Worm (Caenorhabditis elegans): ENCODE results near the gene C44B7.7.

C44B7.7 gene

DNA sequence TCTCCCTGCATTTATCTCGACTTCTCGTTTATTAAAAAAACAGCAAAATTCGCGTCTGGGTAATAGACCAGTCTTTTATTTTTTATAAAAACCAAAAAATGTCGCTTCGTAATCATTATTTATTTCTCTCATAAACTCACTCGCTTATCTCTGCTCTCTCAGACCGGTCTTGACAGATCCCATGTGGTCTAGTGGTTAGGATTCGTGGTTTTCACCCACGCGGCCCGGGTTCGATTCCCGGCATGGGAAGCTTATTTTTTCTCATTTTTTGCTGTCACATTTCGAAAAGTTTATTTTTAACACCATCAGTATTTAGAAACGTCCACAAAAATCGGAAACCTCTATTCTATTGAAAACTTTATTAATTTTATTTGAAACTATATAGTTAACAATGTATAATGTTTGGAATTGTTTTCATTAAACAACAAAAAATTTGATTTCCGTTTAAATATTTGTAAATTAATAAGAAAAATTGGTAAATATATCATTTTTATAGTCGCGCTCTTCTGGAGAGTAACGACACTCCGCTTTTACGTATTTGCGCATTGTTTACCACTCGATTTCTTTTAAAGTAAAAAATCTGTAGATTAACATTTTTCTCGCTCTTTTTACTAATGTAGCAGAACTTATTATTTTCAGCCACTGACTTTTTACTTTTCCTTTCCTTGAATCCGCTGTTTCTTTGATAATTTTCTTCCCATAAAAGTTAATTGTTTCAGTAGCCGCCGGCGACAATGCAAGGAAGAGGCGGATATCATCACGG lies 18.2 kb upstream of the C44B7.7 start, which contains the start of gene hrpl-1 (continued):
- peak; percentile 30; the same call in 1 of the 2 replicates for TF ChIP-seq dmd-6 (GFP tag; IDR thresholded peaks at IDR 0.05)
- TF ChIP-seq unc-39 (tag; optimal IDR thresholded peaks at IDR 0.05) = no peak
- 0 out of 2 replicates have a peak, but pooled peaks have one; percentile 10 for TF ChIP-seq php-3 (GFP tag; IDR thresholded peaks at IDR 0.05)
- TF ChIP-seq lin-13 (GFP tag; optimal IDR thresholded peaks at IDR 0.05) = no peak
- 0 out of 2 replicates have a peak, but pooled peaks have one; percentile 22 for TF ChIP-seq lin-1 (GFP tag; IDR thresholded peaks at IDR 0.05)
- TF ChIP-seq cey-2 (tag; optimal IDR thresholded peaks at IDR 0.05; ENCODE audit: borderline replicate concordance, insufficient read depth) = no peak
- TF ChIP-seq ctbp-1 (GFP tag; IDR thresholded peaks at IDR 0.05) = peak; percentile 61
- no peak for TF ChIP-seq spr-1 (tag; optimal IDR thresholded peaks at IDR 0.05)
- TF ChIP-seq aly-2 (tag; optimal IDR thresholded peaks at IDR 0.05) = no peak
- TF ChIP-seq nhr-28 (tag; optimal IDR thresholded peaks at IDR 0.05) = peak; percentile 0
- TF ChIP-seq hlh-30 (tag; optimal IDR thresholded peaks at IDR 0.05; ENCODE audit: insufficient read depth) = peak; percentile 54
- TF ChIP-seq tra-1 (GFP tag; IDR thresholded peaks at IDR 0.05) = no peak
- TF ChIP-seq madf-9 (GFP tag; conservative IDR thresholded peaks at IDR 0.05) = no peak
- peak; percentile 85 for TF ChIP-seq T20F7.1 (GFP tag; optimal IDR thresholded peaks at IDR 0.05)
- TF ChIP-seq mdl-1 (tag; optimal IDR thresholded peaks at IDR 0.05) = no peak
- TF ChIP-seq zip-11 (GFP tag; IDR thresholded peaks at IDR 0.05) = no peak
- TF ChIP-seq daf-16 (GFP tag; optimal IDR thresholded peaks at IDR 0.05) = peak in 1 of 2 experiments; percentile 59
- TF ChIP-seq daf-16 (tag; optimal IDR thresholded peaks at IDR 0.05) = peak; percentile 59
- TF ChIP-seq dpl-1 (GFP tag; optimal IDR thresholded peaks at IDR 0.05) = peak; percentile 11
- TF ChIP-seq snpc-1.2 (GFP tag; IDR thresholded peaks at IDR 0.05) = no peak
- no peak for TF ChIP-seq pqm-1 (tag; optimal IDR thresholded peaks at IDR 0.05)
- no peak for TF ChIP-seq snpc-4 (tag; optimal IDR thresholded peaks at IDR 0.05)
- TF ChIP-seq ztf-11 (tag; optimal IDR thresholded peaks at IDR 0.05) = no peak
- no peak for TF ChIP-seq nhr-42 (GFP tag; IDR thresholded peaks at IDR 0.05)
- no peak for TF ChIP-seq pha-4 (GFP tag; IDR thresholded peaks at IDR 0.05)
- TF ChIP-seq pha-4 (tag; optimal IDR thresholded peaks at IDR 0.05) = no peak
- no peak for TF ChIP-seq dmd-9 (GFP tag; IDR thresholded peaks at IDR 0.05)
- TF ChIP-seq R02D3.7 (tag; optimal IDR thresholded peaks at IDR 0.05) = no peak
- no peak for TF ChIP-seq nhr-11 (tag; optimal IDR thresholded peaks at IDR 0.05)
- no peak for TF ChIP-seq F49E8.2 (tag; optimal IDR thresholded peaks at IDR 0.05; ENCODE audit: borderline replicate concordance)

DNA sequence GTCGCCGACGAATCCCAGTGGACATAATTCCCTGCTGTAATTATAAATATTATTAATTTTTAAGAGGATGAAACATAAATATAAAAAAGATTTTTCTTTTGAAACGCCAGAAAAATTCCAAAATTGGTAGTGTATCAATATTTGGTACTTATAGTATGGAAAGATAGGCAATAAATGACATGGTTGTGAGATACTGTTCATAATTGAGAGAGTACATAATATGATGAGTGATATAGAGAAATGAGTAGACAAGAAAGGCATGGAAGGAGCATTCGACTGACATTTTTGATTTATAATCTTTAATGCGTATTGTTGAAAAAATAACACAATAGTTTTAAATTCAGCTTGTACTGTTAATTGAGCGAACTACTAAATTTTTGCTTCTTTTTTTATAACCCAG lies 17.5 kb upstream of the C44B7.7 start, which contains the start of gene C44B7.11:
C44B7.11 (minus strand) TSS at position 34 of the 400 bp plus-strand sequence.
- TF ChIP-seq lin-39 (tag; optimal IDR thresholded peaks at IDR 0.05) = no peak
- no peak for TF ChIP-seq lin-15B (tag; optimal IDR thresholded peaks at IDR 0.05)
- TF ChIP-seq rbr-2 (tag; optimal IDR thresholded peaks at IDR 0.05) = no peak
- peak; percentile 46 for TF ChIP-seq nhr-28 (tag; optimal IDR thresholded peaks at IDR 0.05)
- no peak; the same call in 1 of the 2 replicates for TF ChIP-seq dmd-6 (GFP tag; IDR thresholded peaks at IDR 0.05)
- TF ChIP-seq ztf-7 (tag; optimal IDR thresholded peaks at IDR 0.05) = peak; percentile 19
- no peak for TF ChIP-seq lsy-2 (tag; optimal IDR thresholded peaks at IDR 0.05)
- no peak for TF ChIP-seq T26A8.4 (GFP tag; IDR thresholded peaks at IDR 0.05)
- no peak for TF ChIP-seq lin-13 (GFP tag; optimal IDR thresholded peaks at IDR 0.05)
- TF ChIP-seq mdl-1 (tag; optimal IDR thresholded peaks at IDR 0.05) = no peak
- TF ChIP-seq hlh-30 (tag; optimal IDR thresholded peaks at IDR 0.05; ENCODE audit: insufficient read depth) = no peak
- TF ChIP-seq daf-16 (GFP tag; optimal IDR thresholded peaks at IDR 0.05) = no peak
- peak; percentile 32 for TF ChIP-seq daf-16 (tag; optimal IDR thresholded peaks at IDR 0.05)
- TF ChIP-seq nhr-111 (GFP tag; optimal IDR thresholded peaks at IDR 0.05) = no peak
- TF ChIP-seq lim-7 (GFP tag; IDR thresholded peaks at IDR 0.05) = no peak
- TF ChIP-seq pha-4 (GFP tag; IDR thresholded peaks at IDR 0.05) = no peak
- TF ChIP-seq pha-4 (tag; optimal IDR thresholded peaks at IDR 0.05) = no peak
- TF ChIP-seq ces-1 (GFP tag; optimal IDR thresholded peaks at IDR 0.05) = no peak
- no peak for TF ChIP-seq cey-2 (tag; optimal IDR thresholded peaks at IDR 0.05; ENCODE audit: borderline replicate concordance, insufficient read depth)
- peak; percentile 64 for TF ChIP-seq pqm-1 (tag; optimal IDR thresholded peaks at IDR 0.05)
- TF ChIP-seq skn-1 (tag; optimal IDR thresholded peaks at IDR 0.05) = no peak
- no peak for TF ChIP-seq ceh-62 (tag; optimal IDR thresholded peaks at IDR 0.05)
- TF ChIP-seq ztf-11 (tag; optimal IDR thresholded peaks at IDR 0.05) = no peak
- no peak for TF ChIP-seq egl-43 (GFP tag; IDR thresholded peaks at IDR 0.05)
- no peak for TF ChIP-seq ceh-32 (tag; optimal IDR thresholded peaks at IDR 0.05; ENCODE audit: poor library complexity)
- TF ChIP-seq nhr-48 (tag; optimal IDR thresholded peaks at IDR 0.05) = no peak
- TF ChIP-seq spr-1 (tag; optimal IDR thresholded peaks at IDR 0.05) = no peak
- TF ChIP-seq mdt-29 (GFP tag; IDR thresholded peaks at IDR 0.05) = no peak
- TF ChIP-seq zip-11 (GFP tag; IDR thresholded peaks at IDR 0.05) = no peak
- no peak for TF ChIP-seq lin-1 (GFP tag; IDR thresholded peaks at IDR 0.05)
- no peak for TF ChIP-seq zag-1 (tag; optimal IDR thresholded peaks at IDR 0.05)
- TF ChIP-seq fos-1 (tag; optimal IDR thresholded peaks at IDR 0.05) = no peak
- TF ChIP-seq mep-1 (tag; optimal IDR thresholded peaks at IDR 0.05) = no peak
